Worm (Caenorhabditis elegans) whole organism, L1 larva: Measurements from ENCODE around the gene ZC21.6.
A peak's percentile ranks its signal among the peaks of the same experiment; 100 is the strongest.

Experiments
- efl-1 ChIP-seq, 4 experiments: fragments of 150-350 bp; optimal IDR thresholded peaks in 3 of 4; peaks in 1 of 4; 1 replicate in 1 of 4; 2 replicates in 3 of 4; lab custom pipeline; 2014; ENCODE audit warnings: missing biosample characterization in 2 of 4, missing genetic modification characterization in 2 of 4, missing genetic modification reagents in 2 of 4
- egl-27 ChIP-seq, 2 experiments: fragments of 150-350 bp in 1 of 2; sonication (generic microtip); optimal IDR thresholded peaks; 3 replicates each; lab custom pipeline; 2017 to 2018; ENCODE audit warnings: missing biosample characterization in 2 of 2, missing genetic modification characterization in 2 of 2, missing genetic modification reagents in 2 of 2
- elt-3 ChIP-seq, 6 experiments: fragments of 150-350 bp in 1 of 6; sonication (generic microtip); optimal IDR thresholded peaks; 2 replicates each; lab custom pipeline; 2017 to 2018; ENCODE audit warnings: missing biosample characterization in 6 of 6, missing genetic modification characterization in 6 of 6, inconsistent platforms in 1 of 6
- nhr-19 ChIP-seq: fragments of 200-800 bp; sonication (Bioruptor generic); conservative IDR thresholded peaks from 2 replicates; pipeline ENCODE4 v1.3.6; 2022; ENCODE audit warnings: missing genetic modification characterization, missing compliant biosample characterization
- nhr-20 ChIP-seq: sonication (generic microtip); optimal IDR thresholded peaks from 2 replicates; lab custom pipeline; 2016; ENCODE audit warnings: mild to moderate bottlenecking, missing genetic modification characterization, missing compliant biosample characterization
- unc-62 ChIP-seq: fragments of 150-350 bp; optimal IDR thresholded peaks from 2 replicates; lab custom pipeline; 2014; ENCODE audit warnings: missing biosample characterization, missing genetic modification reagents, missing genetic modification characterization

DNA sequence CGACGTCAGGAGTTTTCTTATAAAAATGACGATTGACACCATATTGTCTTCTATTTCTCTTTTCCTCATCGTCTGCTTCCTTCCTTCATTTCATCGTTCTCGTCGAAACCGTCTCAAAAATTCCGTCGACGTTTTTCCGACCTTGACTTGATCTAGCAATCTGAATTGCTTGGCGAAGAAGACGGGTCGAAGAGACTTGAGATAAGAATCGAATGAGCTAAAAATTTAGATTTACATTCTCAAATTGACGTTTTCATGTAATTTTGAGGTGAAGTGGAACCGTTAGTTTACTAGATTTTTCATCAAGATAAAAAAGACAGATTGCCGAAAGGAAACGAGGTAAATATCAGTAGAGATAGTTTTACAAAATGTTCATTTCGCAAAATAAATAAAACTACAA lies 32.1 kb upstream of the ZC21.6 start:
- TF ChIP-seq nhr-19 (GFP tag; lab: Robert Waterston, UW) (no peak), nhr-20 (peak; percentile 28), egl-27 (tag; optimal IDR thresholded peaks at IDR 0.05; lab: Kevin White, UChicago) (no peak), efl-1 (optimal IDR thresholded peaks at IDR 0.05; lab: Kevin White, UChicago) (no peak), efl-1 (GFP tag; optimal IDR thresholded peaks at IDR 0.05 in 1 of 2; lab: Kevin White, UChicago) (no peak), elt-3 (tag; optimal IDR thresholded peaks at IDR 0.05; lab: Kevin White, UChicago) (no peak), unc-62 (GFP tag; lab: Kevin White, UChicago) (no peak)
